Worm (Caenorhabditis elegans): Measurements from ENCODE around the gene sra-11.
A peak's percentile ranks its signal among the peaks of the same experiment; 100 is the strongest.

The sra-11 gene

DNA sequence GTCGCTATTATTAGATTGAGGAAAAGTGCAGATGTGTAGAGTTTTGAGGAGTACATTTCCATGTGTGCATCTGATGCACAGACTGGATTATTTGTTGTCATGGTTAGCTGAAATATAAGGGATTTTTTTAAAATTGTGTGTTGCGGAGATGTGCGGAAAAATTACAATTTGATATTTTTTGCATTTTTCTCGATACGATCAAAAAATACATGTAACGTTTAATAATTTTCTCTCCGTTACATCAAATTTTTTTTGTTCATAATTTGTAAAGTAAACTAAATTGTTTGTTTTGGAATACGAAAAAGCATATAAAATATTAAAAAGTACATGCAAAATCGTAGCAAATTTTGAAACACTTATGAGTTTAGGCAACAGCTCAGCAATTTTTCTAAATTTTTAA lies at the start of gene sra-11:
sra-11 (minus strand) TSS at position 101 of the 400 bp plus-strand sequence.
- no peak for TF ChIP-seq vab-15 (tag; optimal IDR thresholded peaks at IDR 0.05)
- no peak for TF ChIP-seq mdl-1 (tag; optimal IDR thresholded peaks at IDR 0.05)
- no peak for TF ChIP-seq tlp-1 (tag; optimal IDR thresholded peaks at IDR 0.05)
- no peak for TF ChIP-seq nhr-84 (tag; optimal IDR thresholded peaks at IDR 0.05)
- no peak for TF ChIP-seq hpl-2 (GFP tag; optimal IDR thresholded peaks at IDR 0.05)
- TF ChIP-seq skn-1 (tag; optimal IDR thresholded peaks at IDR 0.05) = no peak
- no peak for TF ChIP-seq C16A3.4 (tag; optimal IDR thresholded peaks at IDR 0.05)
- TF ChIP-seq lin-15B (tag; optimal IDR thresholded peaks at IDR 0.05) = no peak
- TF ChIP-seq nhr-237 (tag; optimal IDR thresholded peaks at IDR 0.05) = no peak
- TF ChIP-seq sptf-1 (tag; optimal IDR thresholded peaks at IDR 0.05) = no peak
- TF ChIP-seq lin-39 (tag; optimal IDR thresholded peaks at IDR 0.05) = no peak
- no peak for TF ChIP-seq ceh-8 (GFP tag; optimal IDR thresholded peaks at IDR 0.05)
- no peak for TF ChIP-seq nhr-20 (tag; optimal IDR thresholded peaks at IDR 0.05)
- TF ChIP-seq ztf-11 (tag; optimal IDR thresholded peaks at IDR 0.05) = no peak
- TF ChIP-seq nhr-28 (tag; optimal IDR thresholded peaks at IDR 0.05) = no peak
- no peak for TF ChIP-seq irx-1 (tag; optimal IDR thresholded peaks at IDR 0.05)
- no peak for TF ChIP-seq mep-1 (tag; optimal IDR thresholded peaks at IDR 0.05)
- no peak for TF ChIP-seq pax-3 (tag; optimal IDR thresholded peaks at IDR 0.05)
- TF ChIP-seq fkh-10 (GFP tag; optimal IDR thresholded peaks at IDR 0.05) = no peak

DNA sequence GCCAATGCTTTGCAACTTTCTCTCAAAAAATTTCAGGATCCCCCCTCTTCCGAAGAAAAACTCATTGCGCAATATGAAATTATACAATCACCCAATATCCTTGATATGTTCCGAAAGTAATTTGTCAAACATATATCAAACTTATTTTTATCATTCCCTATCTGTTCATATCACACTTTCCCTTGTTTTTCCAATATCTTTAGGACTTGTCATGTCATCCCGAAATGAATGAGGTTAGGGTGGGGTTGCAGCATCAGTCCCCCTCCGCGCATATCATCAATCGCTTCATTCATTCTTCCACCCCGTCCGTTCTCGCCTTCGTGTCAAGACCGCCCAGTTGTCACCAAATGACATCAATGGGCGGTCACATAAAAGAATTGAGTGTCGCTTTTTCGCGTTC lies 49.6 kb upstream of the sra-11 start:
- peak; percentile 69 for TF ChIP-seq blmp-1 (tag; optimal IDR thresholded peaks at IDR 0.05)
- no peak for TF ChIP-seq lin-35 (GFP tag; optimal IDR thresholded peaks at IDR 0.05)

DNA sequence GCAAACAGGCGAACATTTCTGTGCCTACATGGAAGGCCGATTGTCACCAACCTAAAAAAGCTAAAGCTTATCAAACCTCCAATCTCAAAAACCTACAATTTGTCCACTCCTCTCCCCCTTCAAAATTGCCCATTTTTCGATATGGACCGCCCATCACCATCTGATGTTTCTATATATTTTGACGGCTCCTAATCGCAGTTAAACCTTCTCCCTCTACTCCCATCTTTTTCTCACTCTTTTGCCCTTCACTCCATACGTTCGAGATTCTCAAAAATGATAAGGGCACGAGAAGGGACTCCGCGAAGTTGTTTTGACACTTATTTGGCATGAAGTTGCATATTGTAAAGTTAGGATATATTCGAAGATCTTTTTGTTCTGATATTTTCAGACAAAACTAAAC lies 49.0 kb upstream of the sra-11 start:
- TF ChIP-seq dpl-1 (GFP tag; optimal IDR thresholded peaks at IDR 0.05) (no peak), ceh-90 (tag; optimal IDR thresholded peaks at IDR 0.05) (no peak), mab-9 (GFP tag; IDR thresholded peaks at IDR 0.05) (no peak), pag-3 (tag; optimal IDR thresholded peaks at IDR 0.05; ENCODE audit: borderline replicate concordance, insufficient read depth) (no peak), lsy-2 (tag; optimal IDR thresholded peaks at IDR 0.05) (no peak), rnt-1 (tag; optimal IDR thresholded peaks at IDR 0.05) (no peak), mef-2 (tag; optimal IDR thresholded peaks at IDR 0.05) (no peak), sup-37 (GFP tag; optimal IDR thresholded peaks at IDR 0.05) (no peak)

DNA sequence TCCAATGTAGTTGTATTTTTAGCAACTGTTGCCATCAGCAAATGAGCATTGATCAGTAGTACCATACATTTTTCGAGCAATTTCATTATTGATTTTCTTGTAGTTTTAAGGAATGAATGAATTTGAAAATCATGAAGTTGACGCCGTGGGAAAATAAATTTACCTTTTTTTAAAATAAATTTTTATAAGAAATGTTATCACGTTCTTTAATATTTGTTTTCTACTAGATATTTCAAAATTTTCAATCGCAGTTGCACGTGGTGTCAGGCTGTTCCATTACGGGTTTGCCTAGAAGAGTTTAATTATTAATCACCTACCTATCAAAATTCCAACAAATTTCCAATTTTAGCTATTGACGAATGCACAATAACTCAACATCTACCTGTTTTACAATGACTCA lies 46.7 kb upstream of the sra-11 start, which contains the start of gene R03D7.8:
R03D7.8 (minus strand) TSS at position 101 of the 400 bp plus-strand sequence.
- TF ChIP-seq ama-1 (optimal IDR thresholded peaks at IDR 0.05) = no peak
- TF ChIP-seq egl-13 (tag; optimal IDR thresholded peaks at IDR 0.05) = no peak
- no peak for TF ChIP-seq xbp-1 (tag; optimal IDR thresholded peaks at IDR 0.05)
- TF ChIP-seq swsn-7 (tag; optimal IDR thresholded peaks at IDR 0.05) = no peak
- TF ChIP-seq nhr-237 (tag; optimal IDR thresholded peaks at IDR 0.05) = no peak
- TF ChIP-seq nhr-77 (tag; optimal IDR thresholded peaks at IDR 0.05) = no peak
- TF ChIP-seq nhr-20 (tag; optimal IDR thresholded peaks at IDR 0.05) = no peak
- TF ChIP-seq lsy-2 (tag; optimal IDR thresholded peaks at IDR 0.05) = no peak
- TF ChIP-seq lin-13 (GFP tag; optimal IDR thresholded peaks at IDR 0.05) = no peak
- no peak for TF ChIP-seq elt-3 (tag; optimal IDR thresholded peaks at IDR 0.05)
- no peak for TF ChIP-seq nhr-47 (tag; optimal IDR thresholded peaks at IDR 0.05)
- TF ChIP-seq mab-9 (GFP tag; IDR thresholded peaks at IDR 0.05) = no peak
- no peak for TF ChIP-seq fkh-4 (tag; optimal IDR thresholded peaks at IDR 0.05; ENCODE audit: borderline replicate concordance)
- no peak for TF ChIP-seq lin-35 (GFP tag; optimal IDR thresholded peaks at IDR 0.05)
- TF ChIP-seq ztf-4 (tag; optimal IDR thresholded peaks at IDR 0.05) = no peak
- TF ChIP-seq tlp-1 (tag; optimal IDR thresholded peaks at IDR 0.05) = no peak
- no peak for TF ChIP-seq dpl-1 (GFP tag; optimal IDR thresholded peaks at IDR 0.05)
- TF ChIP-seq snu-23 (GFP tag; optimal IDR thresholded peaks at IDR 0.05) = no peak

Data from whole organism, L1 larva.